Fruit fly (Drosophila melanogaster): ENCODE data around the gene CG11327.

- TF ChIP-seq CG12605 (GFP tag; IDR thresholded peaks at IDR 0.05) (peak; percentile 88), EcR (GFP tag; optimal IDR thresholded peaks at IDR 0.05) (no peak), Snoo (tag; optimal IDR thresholded peaks at IDR 0.05) (peak; percentile 91), CG9948 (tag; optimal IDR thresholded peaks at IDR 0.05) (peak; percentile 92), CG15710 (tag; optimal IDR thresholded peaks at IDR 0.05) (peak; percentile 93), CG10348 (GFP tag; IDR thresholded peaks at IDR 0.05) (peak; percentile 78), CG14655 (GFP tag; optimal IDR thresholded peaks at IDR 0.05) (peak; percentile 97), gl (tag; optimal IDR thresholded peaks at IDR 0.05) (peak; percentile 77), rn (GFP tag; IDR thresholded peaks at IDR 0.05) (peak; percentile 90), Pif1A (GFP tag; optimal IDR thresholded peaks at IDR 0.05) (no peak), CG8159 (tag; optimal IDR thresholded peaks at IDR 0.05) (peak; percentile 92), D1 (tag; optimal IDR thresholded peaks at IDR 0.05) (no peak), CG8301 (tag; optimal IDR thresholded peaks at IDR 0.05) (peak; percentile 96)
These were observed 38.3 kb downstream of the CG11327 start for dm6 chr2L:6648163-6648628.
